Worm (Caenorhabditis elegans) whole organism, L3 larva: ENCODE results near the gene hrg-9.
A peak's percentile ranks its signal among the peaks of the same experiment; 100 is the strongest.

Experiments
- ZK546.5 ChIP-seq: sonication (generic microtip); optimal IDR thresholded peaks from 2 replicates; lab custom pipeline; 2017; ENCODE audit warnings: missing biosample characterization, missing genetic modification characterization
- aly-2 ChIP-seq: fragments of 150-350 bp; optimal IDR thresholded peaks from 2 replicates; lab custom pipeline; 2014; ENCODE audit warnings: missing biosample characterization, missing genetic modification characterization
- ama-1 ChIP-seq: fragments of 150-350 bp; optimal IDR thresholded peaks from 2 replicates; lab custom pipeline; 2018
- ceh-28 ChIP-seq: fragments of 150-350 bp; optimal IDR thresholded peaks from 2 replicates; lab custom pipeline; 2014; ENCODE audit warnings: missing biosample characterization, missing genetic modification reagents, missing genetic modification characterization
- ceh-82 ChIP-seq: fragments of 150-350 bp; optimal IDR thresholded peaks from 2 replicates; lab custom pipeline; 2014; ENCODE audit warnings: missing biosample characterization, missing genetic modification characterization
- daf-12 ChIP-seq: fragments of 150-350 bp; optimal IDR thresholded peaks from 2 replicates; lab custom pipeline; 2014; ENCODE audit warnings: missing biosample characterization, missing genetic modification reagents, missing genetic modification characterization
- egl-27 ChIP-seq: sonication (generic microtip); optimal IDR thresholded peaks from 4 replicates; lab custom pipeline; 2017; ENCODE audit warnings: missing biosample characterization, missing genetic modification reagents, missing genetic modification characterization
- egl-5 ChIP-seq: fragments of 150-350 bp; optimal IDR thresholded peaks from 2 replicates; lab custom pipeline; 2017; ENCODE audit warnings: missing biosample characterization, missing genetic modification reagents, missing genetic modification characterization, inconsistent platforms
- elt-1 ChIP-seq: fragments of 150-350 bp; optimal IDR thresholded peaks from 2 replicates; lab custom pipeline; 2014; ENCODE audit warnings: missing biosample characterization, missing genetic modification characterization
- elt-2 ChIP-seq: sonication (generic microtip); optimal IDR thresholded peaks from 2 replicates; lab custom pipeline; 2016; ENCODE audit warnings: missing genetic modification reagents, mild to moderate bottlenecking, missing genetic modification characterization, missing compliant biosample characterization
- eor-1 ChIP-seq, 2 experiments: fragments of 150-350 bp; optimal IDR thresholded peaks; 2 replicates each; lab custom pipeline; 2014 to 2018; ENCODE audit warnings: missing biosample characterization in 2 of 2, missing genetic modification characterization in 2 of 2
- fkh-10 ChIP-seq: sonication (generic microtip); optimal IDR thresholded peaks from 2 replicates; lab custom pipeline; 2017; ENCODE audit warnings: missing biosample characterization, missing genetic modification reagents, missing genetic modification characterization
- hmg-11 ChIP-seq: sonication (generic microtip); optimal IDR thresholded peaks from 2 replicates; lab custom pipeline; 2016; ENCODE audit warnings: missing genetic modification characterization, missing compliant biosample characterization
- lin-15B ChIP-seq: fragments of 150-350 bp; optimal IDR thresholded peaks from 2 replicates; lab custom pipeline; 2014; ENCODE audit warnings: missing biosample characterization, missing genetic modification characterization
- lin-39 ChIP-seq: fragments of 150-350 bp; optimal IDR thresholded peaks from 2 replicates; lab custom pipeline; 2018; ENCODE audit warnings: missing biosample characterization, missing genetic modification reagents, missing genetic modification characterization
- nfya-1 ChIP-seq: sonication (generic microtip); optimal IDR thresholded peaks from 2 replicates; lab custom pipeline; 2017; ENCODE audit warnings: missing genetic modification characterization, mild to moderate bottlenecking, missing compliant biosample characterization, antibody characterized with exemption, moderate library complexity; ENCODE audit not compliant: insufficient read depth
- nhr-11 ChIP-seq: fragments of 150-350 bp; optimal IDR thresholded peaks from 2 replicates; lab custom pipeline; 2014; ENCODE audit warnings: missing biosample characterization, missing genetic modification characterization
- nhr-23 ChIP-seq: fragments of 150-350 bp; optimal IDR thresholded peaks from 2 replicates; lab custom pipeline; 2014; ENCODE audit warnings: missing biosample characterization, missing genetic modification reagents, missing genetic modification characterization
- nhr-237 ChIP-seq: fragments of 150-350 bp; optimal IDR thresholded peaks from 2 replicates; lab custom pipeline; 2014; ENCODE audit warnings: missing biosample characterization, missing genetic modification characterization
- nhr-25 ChIP-seq: sonication (generic microtip); optimal IDR thresholded peaks from 2 replicates; lab custom pipeline; 2017; ENCODE audit warnings: missing biosample characterization, missing genetic modification characterization
- nhr-28 ChIP-seq: fragments of 150-350 bp; optimal IDR thresholded peaks from 2 replicates; lab custom pipeline; 2014; ENCODE audit warnings: missing biosample characterization, missing genetic modification characterization
- nhr-43 ChIP-seq: sonication (generic microtip); optimal IDR thresholded peaks from 2 replicates; lab custom pipeline; 2016; ENCODE audit warnings: mild to moderate bottlenecking, missing genetic modification characterization, missing compliant biosample characterization; ENCODE audit not compliant: poor library complexity, severe bottlenecking
- nhr-67 ChIP-seq: fragments of 150-350 bp; optimal IDR thresholded peaks from 2 replicates; lab custom pipeline; 2014; ENCODE audit warnings: missing biosample characterization, missing genetic modification characterization
- nhr-76 ChIP-seq: fragments of 150-350 bp; sonication (generic microtip); optimal IDR thresholded peaks from 5 replicates; lab custom pipeline; 2014; ENCODE audit warnings: missing biosample characterization, missing genetic modification characterization
- nhr-77 ChIP-seq: fragments of 150-350 bp; optimal IDR thresholded peaks from 2 replicates; lab custom pipeline; 2014; ENCODE audit warnings: missing biosample characterization, missing genetic modification characterization
- pha-4 ChIP-seq: fragments of 150-350 bp; optimal IDR thresholded peaks from 2 replicates; lab custom pipeline; 2014; ENCODE audit warnings: missing biosample characterization, missing genetic modification reagents, missing genetic modification characterization
- pqm-1 ChIP-seq: fragments of 150-350 bp; optimal IDR thresholded peaks from 2 replicates; lab custom pipeline; 2017; ENCODE audit warnings: missing biosample characterization, missing genetic modification characterization, inconsistent platforms
- skn-1 ChIP-seq: fragments of 150-350 bp; optimal IDR thresholded peaks from 2 replicates; lab custom pipeline; 2014; ENCODE audit warnings: missing biosample characterization, missing genetic modification characterization
- snpc-4 ChIP-seq: fragments of 150-350 bp; optimal IDR thresholded peaks from 2 replicates; lab custom pipeline; 2014; ENCODE audit warnings: missing biosample characterization, missing genetic modification characterization
- tbx-2 ChIP-seq: sonication (generic microtip); optimal IDR thresholded peaks from 2 replicates; lab custom pipeline; 2016; ENCODE audit warnings: mild to moderate bottlenecking, missing genetic modification characterization, missing compliant biosample characterization
- unc-62 ChIP-seq: fragments of 150-350 bp; sonication (generic microtip); optimal IDR thresholded peaks from 4 replicates; lab custom pipeline; 2014; ENCODE audit warnings: missing biosample characterization, missing genetic modification reagents, missing genetic modification characterization
- ztf-11 ChIP-seq: fragments of 150-350 bp; optimal IDR thresholded peaks from 2 replicates; lab custom pipeline; 2014; ENCODE audit warnings: missing biosample characterization, missing genetic modification characterization
- ztf-4 ChIP-seq: fragments of 150-350 bp; optimal IDR thresholded peaks from 2 replicates; lab custom pipeline; 2014; ENCODE audit warnings: missing biosample characterization, missing genetic modification characterization

Gene hrg-9

DNA sequence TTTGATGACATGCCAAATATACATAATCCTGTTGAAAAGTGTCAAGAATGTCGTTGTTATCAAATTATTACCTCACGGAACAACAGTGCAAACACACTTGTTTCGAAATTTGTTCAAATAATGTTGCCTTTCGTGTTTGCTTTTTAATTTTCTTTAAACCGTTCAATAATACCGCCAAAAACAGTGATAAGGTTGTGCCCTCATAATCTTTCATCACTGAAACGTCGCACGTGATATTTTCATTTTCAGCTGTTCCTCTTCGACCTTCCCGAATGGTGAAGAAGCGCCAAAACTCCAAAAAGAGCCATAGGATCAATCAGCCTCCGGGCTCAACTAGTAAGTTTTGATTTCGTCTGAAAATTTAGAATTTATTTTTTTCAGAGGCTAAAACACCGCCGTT lies 38.9 kb upstream of the hrg-9 start, which contains the start of gene inft-2:
inft-2 (plus strand) TSS at position 248 of the 400 bp plus-strand sequence.
- TF ChIP-seq fkh-10 (GFP tag; lab: Kevin White, UChicago) = no peak
- TF ChIP-seq elt-2 (tag; lab: Kevin White, UChicago) = peak; percentile 61
- TF ChIP-seq pha-4 (tag; lab: Kevin White, UChicago) = peak; percentile 12
- TF ChIP-seq pqm-1 = peak; percentile 27

DNA sequence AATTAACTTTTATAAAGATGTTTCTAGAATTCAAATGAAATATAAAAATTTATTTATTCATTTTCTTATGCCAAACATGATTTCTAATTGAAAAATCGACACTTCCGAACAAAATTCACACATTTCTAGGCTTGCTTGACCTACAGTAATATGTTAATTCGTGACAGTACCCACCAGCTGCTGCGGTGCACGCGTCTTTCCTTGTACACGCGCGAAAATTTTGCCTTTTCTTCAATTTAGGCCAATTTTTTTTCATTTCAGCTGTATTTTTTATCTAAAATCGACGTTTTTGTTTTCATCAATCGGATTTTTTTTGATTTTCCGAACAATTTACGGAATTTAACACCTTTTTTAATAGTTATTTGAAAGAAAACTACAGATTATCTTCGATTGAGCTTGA lies 36.9 kb upstream of the hrg-9 start:
- no peak for TF ChIP-seq elt-1
- no peak for TF ChIP-seq snpc-4 (tag; lab: Kevin White, UChicago)
- TF ChIP-seq egl-27 (tag; lab: Kevin White, UChicago) = no peak
- TF ChIP-seq aly-2 (tag; lab: Kevin White, UChicago) = no peak
- TF ChIP-seq nhr-43 = no peak
- no peak for TF ChIP-seq nhr-11
- no peak for TF ChIP-seq hmg-11 (tag; lab: Kevin White, UChicago)
- TF ChIP-seq nhr-23 (tag; lab: Kevin White, UChicago) = no peak
- no peak for TF ChIP-seq lin-15B (tag; lab: Kevin White, UChicago)
- no peak for TF ChIP-seq eor-1 (tag; optimal IDR thresholded peaks at IDR 0.05; lab: Kevin White, UChicago)
- TF ChIP-seq tbx-2 (tag; lab: Kevin White, UChicago) = no peak

ce11 chrV:12999559-12999958 lies 36.4 kb upstream of the hrg-9 start, which contains the start of gene far-4:
Gene far-4 (minus strand): TSS chrV:12999659.
- TF ChIP-seq ztf-11 (tag; lab: Kevin White, UChicago) = no peak
- TF ChIP-seq nhr-237 (tag; lab: Kevin White, UChicago) = no peak
- TF ChIP-seq daf-12 (tag; lab: Kevin White, UChicago) = no peak
- TF ChIP-seq ama-1 = no peak
- no peak for TF ChIP-seq elt-1
- TF ChIP-seq skn-1 (tag; lab: Kevin White, UChicago) = no peak
- TF ChIP-seq nhr-43 = no peak
- TF ChIP-seq nhr-23 (tag; lab: Kevin White, UChicago) = no peak
- no peak for TF ChIP-seq snpc-4 (tag; lab: Kevin White, UChicago)
- no peak for TF ChIP-seq nhr-28 (tag; lab: Kevin White, UChicago)
- TF ChIP-seq nhr-11 = no peak
- no peak for TF ChIP-seq egl-5 (tag; lab: Kevin White, UChicago)
- no peak for TF ChIP-seq nhr-25 (tag; lab: Kevin White, UChicago)
- no peak for TF ChIP-seq nhr-76 (tag; lab: Kevin White, UChicago)
- TF ChIP-seq lin-15B (tag; lab: Kevin White, UChicago) = no peak
- no peak for TF ChIP-seq nhr-77 (tag; lab: Kevin White, UChicago)
- no peak for TF ChIP-seq ztf-4 (tag; lab: Kevin White, UChicago)
- no peak for TF ChIP-seq ZK546.5 (tag; lab: Kevin White, UChicago)
- no peak for TF ChIP-seq egl-27 (tag; lab: Kevin White, UChicago)
- no peak for TF ChIP-seq nhr-67

ce11 chrV:12997422-12997821 lies 34.3 kb upstream of the hrg-9 start, which contains the start of gene far-3:
Gene far-3 (minus strand): TSS chrV:12997522.
- no peak for TF ChIP-seq lin-39 (tag; lab: Kevin White, UChicago)

DNA sequence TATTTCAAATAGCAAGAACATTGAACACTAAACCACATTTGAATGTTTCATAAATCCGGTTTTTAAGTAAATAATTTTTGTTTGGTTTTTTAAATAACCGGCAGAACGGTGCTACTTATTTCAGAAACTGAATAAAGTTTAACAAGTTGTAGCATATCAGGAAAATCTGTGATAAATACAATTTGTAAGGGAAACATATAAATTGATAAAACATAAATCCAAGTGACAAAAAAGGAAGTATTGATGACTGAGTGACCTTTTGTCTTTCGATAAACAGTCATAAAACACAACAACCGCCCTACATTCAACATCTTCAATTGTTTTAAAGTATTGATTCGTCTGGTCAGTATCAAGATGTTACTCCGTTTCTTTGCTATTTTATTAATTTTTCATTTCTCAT lies 32.1 kb upstream of the hrg-9 start, which contains the start of gene far-5:
far-5 (plus strand) TSS at position 301 of the 400 bp plus-strand sequence.
- TF ChIP-seq nhr-23 (tag; lab: Kevin White, UChicago) = peak; percentile 2
- TF ChIP-seq egl-27 (tag; lab: Kevin White, UChicago) = no peak

ce11 chrV:12992891-12993290 lies 29.7 kb upstream of the hrg-9 start, which contains the start of the genes F15B9.11 and dsl-7:
Gene F15B9.11 (minus strand): TSS chrV:12992895.
Gene dsl-7 (plus strand): TSS chrV:12993150.
- TF ChIP-seq nfya-1 (tag; lab: Kevin White, UChicago) (no peak), nhr-25 (tag; lab: Kevin White, UChicago) (peak; percentile 73), elt-1 (peak; percentile 17)

DNA sequence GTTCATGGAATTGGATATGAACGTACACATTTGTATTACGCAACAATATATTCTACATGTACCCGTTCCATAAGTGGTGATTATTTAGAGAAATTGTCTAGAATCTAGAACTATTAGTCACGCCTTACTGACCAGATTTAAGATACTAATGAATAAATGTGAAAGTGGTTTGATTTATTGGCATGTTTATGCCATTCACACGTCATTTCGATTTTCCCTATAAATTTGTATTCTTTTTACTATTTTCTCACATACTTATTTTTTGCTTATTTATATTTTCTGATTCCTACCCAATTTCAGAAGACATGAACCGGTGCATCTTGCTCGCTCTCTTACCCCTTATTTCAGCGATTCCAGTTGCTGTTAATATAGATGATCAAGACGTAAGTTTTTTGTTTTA lies 25.1 kb upstream of the hrg-9 start, which contains the start of gene F15B9.8:
F15B9.8 (plus strand) TSS at position 301 of the 400 bp plus-strand sequence.
- TF ChIP-seq snpc-4 (tag; lab: Kevin White, UChicago) (no peak), unc-62 (GFP tag; lab: Kevin White, UChicago) (no peak), ztf-11 (tag; lab: Kevin White, UChicago) (no peak), ceh-28 (tag; lab: Kevin White, UChicago) (no peak), lin-15B (tag; lab: Kevin White, UChicago) (no peak), nhr-11 (no peak), nhr-76 (tag; lab: Kevin White, UChicago) (no peak), daf-12 (tag; lab: Kevin White, UChicago) (no peak), nfya-1 (tag; lab: Kevin White, UChicago) (no peak), nhr-25 (tag; lab: Kevin White, UChicago) (no peak), ceh-82 (tag; lab: Kevin White, UChicago) (no peak), nhr-43 (no peak)
